Worm (Caenorhabditis elegans): ENCODE measurements around the gene metl-18.

The metl-18 gene

DNA sequence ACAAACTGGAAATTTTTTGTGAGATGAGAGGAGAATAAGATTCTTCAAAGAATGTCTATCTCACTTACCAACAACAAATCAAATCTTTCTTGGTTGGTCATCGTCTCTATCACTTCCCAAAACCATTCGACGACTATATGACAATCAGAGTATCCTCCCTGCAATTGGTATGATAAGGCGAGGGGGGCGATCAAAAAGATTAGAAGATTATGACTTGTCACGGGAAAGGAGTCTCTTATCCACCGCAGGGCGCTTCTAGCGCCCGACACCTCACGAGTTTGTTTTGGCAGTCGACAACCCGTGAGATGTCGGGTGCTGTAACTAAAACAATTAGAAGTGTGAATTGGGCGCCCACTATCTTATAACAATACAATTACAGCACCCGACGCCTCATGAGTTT is 47.8 kb upstream of the metl-18 start (continued):
- TF ChIP-seq nhr-27 (tag; optimal IDR thresholded peaks at IDR 0.05) (no peak), zim-3 (tag; optimal IDR thresholded peaks at IDR 0.05) (no peak), attf-5 (GFP tag; optimal IDR thresholded peaks at IDR 0.05) (no peak), attf-3 (GFP tag; conservative IDR thresholded peaks at IDR 0.05) (no peak)

DNA sequence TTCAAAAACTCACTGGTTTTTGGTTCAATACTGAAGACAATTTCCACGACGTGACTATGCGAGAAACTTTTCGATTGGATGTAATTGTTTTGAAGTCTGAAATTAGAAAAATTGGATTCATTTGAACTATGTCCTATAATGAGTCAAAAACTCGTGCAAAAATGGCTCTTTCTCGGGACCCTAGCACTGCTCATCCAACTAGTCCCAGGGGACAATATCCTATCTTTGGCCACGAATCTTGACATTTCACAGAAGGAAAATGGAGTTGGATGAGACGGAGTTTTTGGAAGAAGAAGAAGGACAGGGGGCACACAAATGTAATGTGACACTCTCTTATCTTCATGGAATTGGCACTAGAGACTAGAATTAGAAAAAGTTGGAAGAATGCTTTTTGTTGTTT is 43.7 kb upstream of the metl-18 start:
- no peak for TF ChIP-seq ets-4 (GFP tag; optimal IDR thresholded peaks at IDR 0.05)
- TF ChIP-seq bed-1 (GFP tag; IDR thresholded peaks at IDR 0.05), result 0 out of 2 replicates have a peak, but pooled peaks have one; percentile 44

DNA sequence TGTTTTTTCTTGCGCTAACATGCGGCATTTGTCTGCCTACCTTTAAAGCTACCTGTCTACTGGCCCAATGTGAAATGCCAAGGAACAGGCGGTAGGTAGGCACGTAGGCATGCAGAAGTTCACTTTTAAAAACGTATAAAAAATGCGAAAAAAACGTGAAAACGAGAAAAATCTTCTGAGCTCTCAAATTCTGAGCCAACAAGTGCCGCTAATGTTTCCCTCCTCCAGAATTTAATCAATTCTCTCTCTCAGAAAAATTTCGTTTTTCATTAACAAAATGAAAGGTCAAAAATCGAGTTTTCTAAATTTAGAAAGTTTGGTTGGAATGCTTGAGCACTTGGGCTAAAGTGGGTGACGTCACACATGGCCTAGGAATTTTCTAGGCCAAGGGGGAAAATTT is 43.1 kb upstream of the metl-18 start:
- no peak for TF ChIP-seq ceh-100 (GFP tag; IDR thresholded peaks at IDR 0.05)
- no peak for TF ChIP-seq dox-1 (GFP tag; IDR thresholded peaks at IDR 0.05)
- no peak for TF ChIP-seq F39B2.1 (GFP tag; IDR thresholded peaks at IDR 0.05)
- TF ChIP-seq nhr-120 (GFP tag; IDR thresholded peaks at IDR 0.05), result no peak
- no peak for TF ChIP-seq madf-6 (GFP tag; IDR thresholded peaks at IDR 0.05)
- TF ChIP-seq bed-1 (GFP tag; IDR thresholded peaks at IDR 0.05), result no peak
- no peak for TF ChIP-seq hlh-26 (GFP tag; conservative IDR thresholded peaks at IDR 0.05)
- no peak for TF ChIP-seq ekl-4 (GFP tag; IDR thresholded peaks at IDR 0.05)
- TF ChIP-seq ZK185.1 (tag; optimal IDR thresholded peaks at IDR 0.05; ENCODE audit: poor library complexity, severe bottlenecking), result no peak
- no peak for TF ChIP-seq mes-4 (tag; optimal IDR thresholded peaks at IDR 0.05)
- TF ChIP-seq ceh-40 (GFP tag; IDR thresholded peaks at IDR 0.05), result no peak
- no peak for TF ChIP-seq nhr-90 (tag; optimal IDR thresholded peaks at IDR 0.05)
- no peak for TF ChIP-seq F55B11.4 (tag; optimal IDR thresholded peaks at IDR 0.05; ENCODE audit: borderline replicate concordance, insufficient read depth)
- no peak for TF ChIP-seq dpff-1 (tag; optimal IDR thresholded peaks at IDR 0.05)
- no peak for TF ChIP-seq hsf-1 (GFP tag; IDR thresholded peaks at IDR 0.05)

DNA sequence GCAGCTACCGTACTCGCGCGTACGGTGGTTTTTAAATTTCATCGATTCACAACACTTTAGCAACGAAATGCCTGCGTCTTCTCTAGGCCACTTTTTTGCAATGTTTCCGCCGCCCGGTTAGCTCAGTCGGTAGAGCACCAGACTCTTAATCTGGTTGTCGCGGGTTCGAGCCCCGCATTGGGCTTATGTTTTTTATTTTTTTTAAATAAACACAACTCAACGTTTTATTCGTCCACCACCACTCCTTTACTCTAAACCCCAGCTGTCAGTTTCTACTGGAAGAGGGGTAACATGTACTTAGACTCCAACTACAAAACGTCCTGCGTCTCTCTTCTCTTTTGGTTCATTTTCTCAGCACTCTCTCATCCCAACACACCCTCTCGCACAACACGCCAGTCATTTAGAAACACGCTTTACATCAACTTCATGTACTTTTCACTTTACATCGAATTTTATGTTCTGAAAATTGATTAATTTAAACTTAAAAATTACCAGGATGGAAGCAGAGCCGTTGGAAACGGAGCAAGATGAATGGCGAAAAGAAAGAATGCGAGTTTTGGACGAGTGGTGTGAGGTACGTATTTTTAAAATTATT is 36.0 kb upstream of the metl-18 start, which contains the start of the genes elmd-1 and hecw-1:
elmd-1 (plus strand) TSS at position 494 of the 595 bp plus-strand sequence.
hecw-1 (minus strand) TSS at position 545 of the 595 bp plus-strand sequence.
- peak; percentile 30 for TF ChIP-seq B0035.1 (tag; optimal IDR thresholded peaks at IDR 0.05)
- no peak for TF ChIP-seq aptf-3 (GFP tag; IDR thresholded peaks at IDR 0.05)
- TF ChIP-seq lsy-27 (tag; optimal IDR thresholded peaks at IDR 0.05; ENCODE audit: borderline replicate concordance, insufficient read depth), result no peak
- TF ChIP-seq ceh-79 (tag; optimal IDR thresholded peaks at IDR 0.05), result no peak
- peak; percentile 78 for TF ChIP-seq dox-1 (GFP tag; IDR thresholded peaks at IDR 0.05)
- TF ChIP-seq cebp-1 (GFP tag; IDR thresholded peaks at IDR 0.05), result 0 out of 2 replicates have a peak, but pooled peaks have one; percentile 17
- peak; percentile 56 for TF ChIP-seq cebp-1 (tag; optimal IDR thresholded peaks at IDR 0.05)
- no peak for TF ChIP-seq F10E7.11 (tag; optimal IDR thresholded peaks at IDR 0.05)
- TF ChIP-seq B0261.1 (tag; optimal IDR thresholded peaks at IDR 0.05), result peak; percentile 91
- TF ChIP-seq rcor-1 (GFP tag; IDR thresholded peaks at IDR 0.05), result peak; percentile 60; the same call in 1 of the 2 replicates
- TF ChIP-seq ztf-3 (GFP tag; optimal IDR thresholded peaks at IDR 0.05), result no peak
- no peak for TF ChIP-seq C06A6.2 (GFP tag; conservative IDR thresholded peaks at IDR 0.05)
- TF ChIP-seq mxl-1 (tag; optimal IDR thresholded peaks at IDR 0.05), result no peak
- TF ChIP-seq lin-26 (GFP tag; IDR thresholded peaks at IDR 0.05), result peak; percentile 86
- TF ChIP-seq lag-1 (GFP tag; IDR thresholded peaks at IDR 0.05), result no peak
- peak; percentile 54 for TF ChIP-seq lin-40 (tag; optimal IDR thresholded peaks at IDR 0.05)
- no peak for TF ChIP-seq F22D6.2 (tag; optimal IDR thresholded peaks at IDR 0.05)
- TF ChIP-seq zim-3 (tag; optimal IDR thresholded peaks at IDR 0.05), result no peak
- peak; percentile 19 to 55 for TF ChIP-seq let-607 (tag; optimal IDR thresholded peaks at IDR 0.05)
- TF ChIP-seq K11D2.4 (GFP tag; IDR thresholded peaks at IDR 0.05), result 0 out of 2 replicates have a peak, but pooled peaks have one; percentile 29
- TF ChIP-seq F55B11.4 (tag; optimal IDR thresholded peaks at IDR 0.05; ENCODE audit: borderline replicate concordance, insufficient read depth), result no peak
- TF ChIP-seq ztf-18 (tag; optimal IDR thresholded peaks at IDR 0.05), result peak; percentile 67
- TF ChIP-seq K12H6.12 (tag; optimal IDR thresholded peaks at IDR 0.05), result no peak
- TF ChIP-seq Y53F4B.3 (GFP tag; IDR thresholded peaks at IDR 0.05), result no peak
- TF ChIP-seq sea-2 (GFP tag; IDR thresholded peaks at IDR 0.05), result no peak
- TF ChIP-seq ceh-27 (GFP tag; optimal IDR thresholded peaks at IDR 0.05), result peak; percentile 36
- 0 out of 2 replicates have a peak, but pooled peaks have one; percentile 35 for TF ChIP-seq hsf-1 (GFP tag; IDR thresholded peaks at IDR 0.05)
